Worm (Caenorhabditis elegans): Measurements from ENCODE around the gene F42G2.5.

F42G2.5 gene

DNA sequence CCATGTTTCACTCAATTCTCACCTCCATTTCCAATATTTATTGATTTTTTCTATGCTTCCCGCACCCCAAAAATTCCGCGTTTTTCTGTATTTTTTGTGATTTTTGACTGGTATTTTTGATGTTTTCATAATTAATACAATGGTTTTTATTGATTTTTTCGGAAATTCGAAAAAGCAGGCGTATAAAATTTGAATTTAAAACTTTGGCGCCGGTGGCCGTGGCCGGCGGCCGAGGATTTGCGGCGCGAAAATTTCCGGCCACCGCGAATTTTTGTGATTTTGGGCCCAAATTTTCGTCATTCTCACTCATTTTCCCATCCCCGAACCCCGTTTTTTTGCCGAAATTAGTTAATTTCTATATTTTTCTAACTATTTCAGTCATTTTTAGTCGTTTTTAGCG is 33.2 kb upstream of the F42G2.5 start (continued):
- peak; percentile 95 for TF ChIP-seq D2030.7 (GFP tag; IDR thresholded peaks at IDR 0.05)
- TF ChIP-seq bed-2 (GFP tag; IDR thresholded peaks at IDR 0.05) = peak; percentile 93
- TF ChIP-seq atf-7 (tag; optimal IDR thresholded peaks at IDR 0.05) = no peak
- TF ChIP-seq lag-1 (GFP tag; IDR thresholded peaks at IDR 0.05) = no peak
- no peak for TF ChIP-seq F57A8.1 (GFP tag; optimal IDR thresholded peaks at IDR 0.05)
- TF ChIP-seq ztf-3 (GFP tag; optimal IDR thresholded peaks at IDR 0.05) = no peak

DNA sequence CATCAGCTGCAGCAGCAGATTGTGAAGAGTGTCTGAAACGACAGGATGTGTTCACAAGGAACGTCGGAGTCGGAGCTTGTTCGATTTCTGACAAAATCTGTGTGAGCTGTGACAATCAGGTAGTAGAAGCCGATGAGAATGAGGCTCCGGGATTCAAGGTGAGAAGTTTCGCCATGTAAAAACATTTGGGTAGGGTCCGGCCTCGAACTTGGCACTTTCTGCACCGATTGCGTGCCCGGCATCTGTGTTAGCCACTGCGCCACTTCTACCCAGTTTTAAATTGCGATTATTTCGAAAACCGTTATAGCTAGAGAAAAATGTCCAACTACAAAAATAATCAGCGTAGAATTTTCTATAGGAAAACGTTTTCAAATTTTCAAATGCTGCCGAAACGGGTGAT is 28.9 kb upstream of the F42G2.5 start:
- TF ChIP-seq ceh-58 (GFP tag; IDR thresholded peaks at IDR 0.05) (no peak), F57A8.1 (GFP tag; optimal IDR thresholded peaks at IDR 0.05) (no peak), bed-2 (GFP tag; IDR thresholded peaks at IDR 0.05) (no peak), D2030.7 (GFP tag; IDR thresholded peaks at IDR 0.05) (no peak), B0035.1 (tag; optimal IDR thresholded peaks at IDR 0.05) (no peak), ama-1 (optimal IDR thresholded peaks at IDR 0.05) (no peak), ama-1 (GFP tag; optimal IDR thresholded peaks at IDR 0.05) (no peak), snpc-4 (GFP tag; optimal IDR thresholded peaks at IDR 0.05) (no peak), snpc-4 (tag; optimal IDR thresholded peaks at IDR 0.05) (no peak)

DNA sequence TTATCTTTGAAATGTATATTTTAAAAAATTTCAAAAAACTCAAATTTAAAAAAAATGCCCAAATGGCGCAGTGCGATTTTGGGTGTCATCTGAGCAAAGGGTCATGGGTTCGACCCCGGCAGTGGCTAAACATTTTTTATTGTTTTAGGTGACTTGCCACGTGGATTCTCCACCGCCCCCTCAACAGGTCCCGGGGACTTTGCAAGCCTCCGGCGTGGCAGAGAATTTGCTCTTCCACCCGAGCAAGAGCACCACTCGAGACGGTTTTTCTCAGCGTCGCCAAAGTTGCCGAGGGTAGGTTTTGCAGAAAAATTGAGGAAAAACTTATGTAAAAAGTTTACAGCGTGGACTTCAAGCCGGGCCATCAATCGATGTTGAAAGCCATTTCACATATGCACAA is 27.4 kb upstream of the F42G2.5 start:
- TF ChIP-seq ZK185.1 (tag; optimal IDR thresholded peaks at IDR 0.05; ENCODE audit: poor library complexity, severe bottlenecking) = no peak
- no peak for TF ChIP-seq T26A5.8 (tag; optimal IDR thresholded peaks at IDR 0.05)
- peak; percentile 55; the same call in 1 of the 2 replicates for TF ChIP-seq zfh-2 (GFP tag; conservative IDR thresholded peaks at IDR 0.05)

DNA sequence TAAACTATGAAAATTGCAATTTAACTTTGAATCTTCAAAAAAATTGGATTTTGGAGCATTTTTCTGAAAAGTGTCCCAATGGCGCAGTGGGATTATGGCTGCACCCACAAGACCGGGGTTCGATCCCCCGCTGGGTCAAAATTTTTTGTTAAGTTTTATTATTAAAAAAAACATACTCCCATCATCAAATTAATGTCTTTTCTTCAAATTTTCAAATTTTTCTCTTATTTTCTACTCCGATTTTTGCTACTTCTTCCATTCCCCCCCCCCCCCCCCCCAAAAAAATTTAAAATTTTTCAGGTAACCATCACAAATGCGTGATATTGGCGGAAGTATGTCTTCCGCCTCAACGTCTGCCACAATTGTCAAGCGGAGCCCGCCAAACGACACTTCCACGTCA is 25.2 kb upstream of the F42G2.5 start, which contains the start of gene vab-19:
vab-19 (plus strand) TSS at position 301 of the 400 bp plus-strand sequence.
- TF ChIP-seq lin-40 (tag; optimal IDR thresholded peaks at IDR 0.05) (no peak), F10E7.11 (tag; optimal IDR thresholded peaks at IDR 0.05) (no peak), ztf-6 (GFP tag; IDR thresholded peaks at IDR 0.05) (no peak), let-526 (GFP tag; IDR thresholded peaks at IDR 0.05) (no peak), hlh-12 (tag; optimal IDR thresholded peaks at IDR 0.05) (no peak), lin-26 (GFP tag; IDR thresholded peaks at IDR 0.05) (no peak), mxl-1 (tag; optimal IDR thresholded peaks at IDR 0.05) (no peak), Y56A3A.18 (GFP tag; IDR thresholded peaks at IDR 0.05) (no peak), chd-7 (tag; optimal IDR thresholded peaks at IDR 0.05) (no peak), ceh-58 (GFP tag; IDR thresholded peaks at IDR 0.05) (no peak), repo-1 (tag; optimal IDR thresholded peaks at IDR 0.05) (no peak), F49E8.2 (tag; optimal IDR thresholded peaks at IDR 0.05; ENCODE audit: insufficient read depth) (no peak), die-1 (tag; optimal IDR thresholded peaks at IDR 0.05) (no peak), D2030.7 (GFP tag; IDR thresholded peaks at IDR 0.05) (no peak), tbx-9 (tag; optimal IDR thresholded peaks at IDR 0.05; ENCODE audit: borderline replicate concordance) (no peak), zfh-2 (GFP tag; conservative IDR thresholded peaks at IDR 0.05) (no peak), ceh-100 (GFP tag; IDR thresholded peaks at IDR 0.05) (no peak), ama-1 (optimal IDR thresholded peaks at IDR 0.05) (no peak), ama-1 (GFP tag; optimal IDR thresholded peaks at IDR 0.05) (no peak), Y79H2A.3 (GFP tag; conservative IDR thresholded peaks at IDR 0.05) (no peak), egl-44 (GFP tag; IDR thresholded peaks at IDR 0.05) (no peak)

DNA sequence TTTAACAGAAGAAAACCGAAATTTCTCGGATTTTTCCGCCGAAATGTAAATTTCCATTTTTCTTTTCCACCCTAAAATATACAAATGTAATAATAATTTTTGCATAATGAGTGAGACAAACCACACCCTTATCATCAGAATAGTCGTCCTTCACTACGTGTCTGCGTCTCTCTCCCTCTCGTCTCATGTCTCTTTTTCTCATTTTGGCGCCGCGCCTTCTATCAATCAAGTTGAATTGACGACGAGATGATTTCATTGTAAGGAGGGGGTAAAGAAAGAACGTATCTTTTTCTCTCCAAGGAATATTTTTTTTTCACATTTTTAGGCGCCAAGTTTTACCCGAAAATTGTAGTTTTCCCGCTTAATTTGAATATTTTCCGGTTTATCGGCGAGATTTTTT is 24.5 kb upstream of the F42G2.5 start:
- TF ChIP-seq let-526 (GFP tag; IDR thresholded peaks at IDR 0.05) (no peak), nhr-80 (tag; optimal IDR thresholded peaks at IDR 0.05) (peak; percentile 30)
